Fruit fly (Drosophila melanogaster): ENCODE data around the gene CG34117.

CG34117 gene

DNA sequence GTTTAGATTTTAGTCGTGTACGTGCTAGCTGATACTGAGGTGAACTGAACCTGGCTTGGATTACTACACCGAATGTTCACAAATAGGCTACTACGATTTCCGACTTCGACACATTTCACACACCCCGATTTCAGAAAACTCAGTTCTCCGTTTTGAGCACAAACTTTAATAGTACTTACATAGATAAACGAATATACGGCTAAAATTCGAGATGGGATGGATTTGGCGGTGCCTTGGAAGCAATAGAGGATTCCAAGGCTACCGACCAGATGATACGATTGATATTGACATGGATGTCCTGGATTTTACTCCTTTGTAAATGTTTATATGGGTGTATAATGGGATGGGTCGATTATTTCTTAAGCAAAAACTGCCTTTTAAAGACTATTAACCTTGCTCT is 10.3 kb upstream of the CG34117 start, which contains the start of gene betaTub85D:
Gene betaTub85D, minus strand, starts transcription at position 101 of the 400 bp plus-strand sequence.
- TF ChIP-seq Eip78C (GFP tag) (no peak), dac (GFP tag; optimal IDR thresholded peaks at IDR 0.05) (no peak), CG11294 (GFP tag; IDR thresholded peaks at IDR 0.05) (no peak), Sox14 (GFP tag; optimal IDR thresholded peaks at IDR 0.05) (no peak), CG3919 (GFP tag; optimal IDR thresholded peaks at IDR 0.05) (no peak), CG32006 (GFP tag; optimal IDR thresholded peaks at IDR 0.05) (no peak), Hr38 (GFP tag; optimal IDR thresholded peaks at IDR 0.05) (no peak), CG10669 (GFP tag; optimal IDR thresholded peaks at IDR 0.05) (no peak), Eip93F (GFP tag; optimal IDR thresholded peaks at IDR 0.05) (no peak), CG7368 (GFP tag; optimal IDR thresholded peaks at IDR 0.05) (no peak), Lpt (GFP tag; optimal IDR thresholded peaks at IDR 0.05) (no peak), CG4318 (GFP tag; optimal IDR thresholded peaks at IDR 0.05) (no peak), CG6276 (GFP tag; optimal IDR thresholded peaks at IDR 0.05) (no peak), CG8632 (GFP tag; optimal IDR thresholded peaks at IDR 0.05) (no peak), Ets96B (tag; optimal IDR thresholded peaks at IDR 0.05) (no peak), svp (GFP tag) (no peak), Gug (GFP tag; IDR thresholded peaks at IDR 0.05) (no peak), Sox15 (GFP tag; optimal IDR thresholded peaks at IDR 0.05) (no peak), fkh (GFP tag; optimal IDR thresholded peaks at IDR 0.05) (no peak)

dm6 chr3R:9408069-9408468 is 8.2 kb upstream of the CG34117 start, which contains the start of gene CG44261:
Gene CG44261, minus strand, starts transcription at chr3R:9408169.
- TF ChIP-seq CG15336 (GFP tag; IDR thresholded peaks at IDR 0.05): no peak
- no peak for TF ChIP-seq CG8119 (GFP tag; IDR thresholded peaks at IDR 0.05)
- TF ChIP-seq Met (GFP tag; optimal IDR thresholded peaks at IDR 0.05): no peak
- no peak for TF ChIP-seq Hr38 (GFP tag; optimal IDR thresholded peaks at IDR 0.05)
- no peak for TF ChIP-seq Lpt (GFP tag; optimal IDR thresholded peaks at IDR 0.05)

- TF ChIP-seq cyc (GFP tag; optimal IDR thresholded peaks at IDR 0.05): peak; percentile 82
- TF ChIP-seq ss (GFP tag; optimal IDR thresholded peaks at IDR 0.05): no peak
- no peak for TF ChIP-seq achi (GFP tag; optimal IDR thresholded peaks at IDR 0.05)
- peak; percentile 52 for TF ChIP-seq Gug (GFP tag; IDR thresholded peaks at IDR 0.05)
- TF ChIP-seq Blimp-1 (GFP tag; optimal IDR thresholded peaks at IDR 0.05): no peak
- TF ChIP-seq Hr39 (GFP tag; optimal IDR thresholded peaks at IDR 0.05): no peak
- TF ChIP-seq CG3032 (tag; optimal IDR thresholded peaks at IDR 0.05): peak; percentile 44
- TF ChIP-seq CG34406 (GFP tag; optimal IDR thresholded peaks at IDR 0.05): peak; percentile 28
- TF ChIP-seq Sox15 (GFP tag; optimal IDR thresholded peaks at IDR 0.05): peak; percentile 33
- TF ChIP-seq CG4318 (GFP tag; optimal IDR thresholded peaks at IDR 0.05): no peak
- peak; percentile 91 for TF ChIP-seq Eip78C (GFP tag)
- TF ChIP-seq dac (GFP tag; optimal IDR thresholded peaks at IDR 0.05): no peak
- TF ChIP-seq dsx (GFP tag; optimal IDR thresholded peaks at IDR 0.05; ENCODE audit: poor library complexity, severe bottlenecking): no peak
- no peak for TF ChIP-seq salr (GFP tag; optimal IDR thresholded peaks at IDR 0.05)
- TF ChIP-seq esn (GFP tag; optimal IDR thresholded peaks at IDR 0.05): peak; percentile 85
- peak; percentile 74 for TF ChIP-seq acj6 (GFP tag; optimal IDR thresholded peaks at IDR 0.05)
- no peak for TF ChIP-seq CG10631 (GFP tag; optimal IDR thresholded peaks at IDR 0.05)
- TF ChIP-seq CG11294 (GFP tag; IDR thresholded peaks at IDR 0.05): 0 out of 2 replicates have a peak, but pooled peaks have one; percentile 17
- TF ChIP-seq Ets96B (tag; optimal IDR thresholded peaks at IDR 0.05): no peak
- TF ChIP-seq CG8319 (GFP tag; optimal IDR thresholded peaks at IDR 0.05): peak; percentile 53
- TF ChIP-seq CG31627 (GFP tag; optimal IDR thresholded peaks at IDR 0.05): peak; percentile 78
- TF ChIP-seq CG15336 (GFP tag; IDR thresholded peaks at IDR 0.05): peak; percentile 43; the same call in 1 of the 2 replicates
- TF ChIP-seq lz (GFP tag; optimal IDR thresholded peaks at IDR 0.05): peak; percentile 79
- no peak for TF ChIP-seq CG10669 (GFP tag; optimal IDR thresholded peaks at IDR 0.05)
- TF ChIP-seq CG8119 (GFP tag; IDR thresholded peaks at IDR 0.05): no peak
- TF ChIP-seq fd59A (GFP tag; optimal IDR thresholded peaks at IDR 0.05): no peak
- peak; percentile 68 for TF ChIP-seq topi (GFP tag; optimal IDR thresholded peaks at IDR 0.05)
- TF ChIP-seq Sox14 (GFP tag; optimal IDR thresholded peaks at IDR 0.05): peak; percentile 85
- TF ChIP-seq CG11762 (GFP tag; optimal IDR thresholded peaks at IDR 0.05; ENCODE audit: insufficient read depth): peak; percentile 54
- TF ChIP-seq CG11902 (GFP tag; optimal IDR thresholded peaks at IDR 0.05): peak; percentile 14
- TF ChIP-seq Hr38 (GFP tag; optimal IDR thresholded peaks at IDR 0.05): no peak
- TF ChIP-seq net (GFP tag; optimal IDR thresholded peaks at IDR 0.05): no peak
- TF ChIP-seq CG6163 (GFP tag; IDR thresholded peaks at IDR 0.05): peak; percentile 61; the same call in 2 of the 3 replicates
- no peak for TF ChIP-seq Sox102F (GFP tag; optimal IDR thresholded peaks at IDR 0.05)
- TF ChIP-seq Lpt (GFP tag; optimal IDR thresholded peaks at IDR 0.05): peak; percentile 3
Measured at dm6 chr3R:9404104-9404512, 4.3 kb upstream of the CG34117 start, which contains the start of the genes CG9356, BBIP1 and CG8135. Gene CG9356, minus strand, starts transcription at chr3R:9404269. Gene BBIP1, plus strand, starts transcription at chr3R:9404385. Gene CG8135, plus strand, starts transcription at chr3R:9404385.
